Worm (Caenorhabditis elegans) whole organism, midembryonic: ENCODE measurements around the gene got-1.2.

Source experiments
- T22C8.4 ChIP-seq: fragments of 200-800 bp; sonication (Bioruptor generic); IDR thresholded peaks from 2 replicates; pipeline ENCODE4 v1.3.6; 2022; ENCODE audit warnings: missing genetic modification characterization, missing compliant biosample characterization
- cog-1 ChIP-seq: sonication (generic microtip); optimal IDR thresholded peaks from 2 replicates; lab custom pipeline; 2016; ENCODE audit warnings: missing genetic modification characterization, missing compliant biosample characterization
- flt-1 ChIP-seq: fragments of 200-800 bp; sonication (Bioruptor generic); IDR thresholded peaks from 2 replicates; pipeline ENCODE4 v1.3.6; 2022; ENCODE audit warnings: missing genetic modification characterization, missing compliant biosample characterization
- klf-2 ChIP-seq: fragments of 200-800 bp; sonication (Bioruptor generic); conservative IDR thresholded peaks from 2 replicates; pipeline ENCODE4 v1.3.6; 2022; ENCODE audit warnings: missing genetic modification reagents, missing genetic modification characterization, missing compliant biosample characterization
- med-1 ChIP-seq: sonication (generic microtip); optimal IDR thresholded peaks from 2 replicates; lab custom pipeline; 2017; ENCODE audit warnings: missing genetic modification characterization, mild to moderate bottlenecking, missing compliant biosample characterization, antibody characterized with exemption, missing genetic modification reagents; ENCODE audit not compliant: insufficient read depth
- ref-1 ChIP-seq: fragments of 200-800 bp; sonication (Bioruptor generic); conservative IDR thresholded peaks from 2 replicates; pipeline ENCODE4 v1.3.6; 2022; ENCODE audit warnings: missing genetic modification reagents, missing genetic modification characterization, missing compliant biosample characterization
- tab-1 ChIP-seq: fragments of 200-800 bp; sonication (Bioruptor generic); IDR thresholded peaks from 2 replicates; pipeline ENCODE4 v1.3.6; 2022; ENCODE audit warnings: missing genetic modification characterization, missing compliant biosample characterization
- ztf-29 ChIP-seq: fragments of 200-800 bp; sonication (Bioruptor generic); IDR thresholded peaks from 2 replicates; pipeline ENCODE4 v1.3.6; 2022; ENCODE audit warnings: missing genetic modification reagents, missing genetic modification characterization, missing compliant biosample characterization

DNA sequence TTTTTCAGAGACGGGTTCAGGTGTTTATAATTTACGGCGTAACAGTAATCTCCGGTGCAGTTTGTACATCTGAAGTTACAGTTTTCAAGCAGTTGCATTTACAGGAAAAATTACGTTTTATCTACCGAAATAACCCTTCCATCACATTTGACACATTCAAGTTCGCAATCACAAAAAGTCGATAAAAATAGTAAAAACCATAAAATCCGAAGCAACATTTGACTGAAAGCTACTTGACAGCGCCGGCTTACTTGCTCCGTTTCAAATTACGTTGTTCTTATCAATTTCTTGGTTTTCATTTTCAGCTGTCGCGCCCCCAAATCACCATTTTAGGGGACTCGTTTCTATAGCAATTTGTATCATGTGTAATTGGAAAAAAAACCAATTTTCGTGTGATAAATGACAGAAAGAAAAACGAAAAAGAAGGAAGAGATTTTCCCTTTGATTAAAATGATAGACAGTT lies 10.1 kb downstream of the got-1.2 start, which contains the start of gene T01C8.3:
- TF ChIP-seq med-1 (GFP tag; lab: Kevin White, UChicago) (no peak), cog-1 (tag; lab: Kevin White, UChicago) (no peak), klf-2 (GFP tag; lab: Robert Waterston, UW) (no peak), flt-1 (GFP tag; lab: Robert Waterston, UW) (no peak), tab-1 (no peak), ref-1 (GFP tag; lab: Robert Waterston, UW) (no peak), ztf-29 (GFP tag; lab: Robert Waterston, UW) (no peak), T22C8.4 (GFP tag; lab: Robert Waterston, UW) (no peak)
